Worm (Caenorhabditis elegans): ENCODE measurements around the gene sea-1.
A peak's percentile ranks its signal among the peaks of the same experiment; 100 is the strongest.

The sea-1 gene

DNA sequence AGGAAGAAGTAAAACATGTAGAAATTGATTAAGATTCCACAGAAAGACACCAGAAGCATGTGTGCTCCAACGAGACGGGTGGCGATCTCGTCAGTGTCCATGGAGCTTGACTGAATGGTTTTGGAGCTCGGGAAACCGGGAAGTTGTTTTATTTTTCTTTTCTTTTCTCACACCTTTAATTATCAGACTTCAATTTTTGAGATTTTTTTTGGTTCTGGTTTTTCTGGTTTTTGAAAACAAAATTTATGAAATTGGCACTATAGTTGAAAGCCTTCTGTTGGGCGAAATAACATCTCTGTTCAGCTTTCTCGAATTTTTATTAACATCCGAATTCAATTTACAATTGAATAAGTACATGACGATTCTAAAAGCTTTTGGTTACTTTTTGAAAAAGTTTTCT, 26.2 kb upstream of the sea-1 start, which contains the start of gene srx-104:
Gene srx-104, minus strand, starts transcription at position 101 of the 400 bp plus-strand sequence.
- TF ChIP-seq alr-1 (tag; optimal IDR thresholded peaks at IDR 0.05): no peak
- no peak for TF ChIP-seq nhr-77 (tag; optimal IDR thresholded peaks at IDR 0.05)
- no peak for TF ChIP-seq ztf-1 (GFP tag; conservative IDR thresholded peaks at IDR 0.05)
- TF ChIP-seq mdl-1 (tag; optimal IDR thresholded peaks at IDR 0.05): no peak
- TF ChIP-seq elt-3 (tag; optimal IDR thresholded peaks at IDR 0.05): no peak
- TF ChIP-seq mbf-1 (tag; optimal IDR thresholded peaks at IDR 0.05): no peak
- no peak for TF ChIP-seq gmeb-1 (tag; optimal IDR thresholded peaks at IDR 0.05)

DNA sequence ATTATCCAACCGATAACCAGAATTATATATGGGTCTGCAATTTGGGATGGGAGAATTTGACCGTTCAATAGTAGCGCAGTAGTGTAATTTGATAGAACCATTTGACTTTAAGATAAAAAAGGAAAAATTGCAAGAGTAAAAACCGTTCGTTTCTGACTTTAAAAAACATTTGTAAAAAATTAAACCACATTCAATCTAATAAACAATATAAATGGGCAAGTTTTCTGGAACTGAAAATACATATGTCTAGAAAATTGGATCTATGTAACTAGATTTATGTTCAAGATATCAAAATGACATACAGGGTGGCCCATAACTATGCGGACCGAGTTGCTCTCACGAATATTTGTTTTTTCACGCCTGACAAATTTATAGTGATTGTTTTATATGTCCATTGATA, 21.3 kb upstream of the sea-1 start, which contains the start of gene srx-102:
Gene srx-102, minus strand, starts transcription at position 101 of the 400 bp plus-strand sequence.
- TF ChIP-seq elt-1 (tag; optimal IDR thresholded peaks at IDR 0.05): no peak
- no peak for TF ChIP-seq lsy-2 (tag; optimal IDR thresholded peaks at IDR 0.05)
- no peak for TF ChIP-seq mab-5 (tag; optimal IDR thresholded peaks at IDR 0.05)
- TF ChIP-seq ztf-1 (GFP tag; conservative IDR thresholded peaks at IDR 0.05): no peak
- TF ChIP-seq peb-1 (tag; optimal IDR thresholded peaks at IDR 0.05): no peak
- no peak for TF ChIP-seq unc-55 (GFP tag; optimal IDR thresholded peaks at IDR 0.05)
- TF ChIP-seq lin-13 (GFP tag; optimal IDR thresholded peaks at IDR 0.05): no peak
- no peak for TF ChIP-seq egl-27 (tag; optimal IDR thresholded peaks at IDR 0.05)
- TF ChIP-seq ceh-16 (tag; optimal IDR thresholded peaks at IDR 0.05): no peak
- TF ChIP-seq ztf-11 (tag; optimal IDR thresholded peaks at IDR 0.05): no peak
- no peak for TF ChIP-seq nhr-25 (tag; optimal IDR thresholded peaks at IDR 0.05)
- no peak for TF ChIP-seq unc-62 (GFP tag; optimal IDR thresholded peaks at IDR 0.05)

DNA sequence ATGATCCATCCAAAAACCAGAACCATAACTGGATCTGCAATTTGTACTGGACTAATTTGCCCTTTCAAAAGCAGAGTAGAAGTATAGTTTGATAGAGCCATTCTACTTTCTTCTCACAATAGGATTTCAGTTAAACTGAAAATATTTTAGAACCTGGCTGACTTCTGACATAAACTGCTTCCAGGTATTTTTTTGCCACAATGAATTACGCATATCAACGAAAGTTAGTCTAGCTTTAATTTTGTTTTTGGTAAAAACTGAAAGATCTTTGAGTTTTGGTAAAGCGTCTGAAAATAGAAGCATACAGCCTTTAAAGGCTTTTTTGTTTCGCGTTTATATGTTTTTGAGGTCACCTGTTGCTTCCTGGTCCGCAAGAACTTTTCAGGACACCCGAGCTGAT, 17.3 kb upstream of the sea-1 start, which contains the start of gene srx-101:
Gene srx-101, minus strand, starts transcription at position 101 of the 400 bp plus-strand sequence.
- TF ChIP-seq dmd-4 (tag; optimal IDR thresholded peaks at IDR 0.05): no peak
- no peak for TF ChIP-seq nhr-11 (tag; optimal IDR thresholded peaks at IDR 0.05)
- TF ChIP-seq nhr-12 (tag; optimal IDR thresholded peaks at IDR 0.05): no peak

ce11 chrII:3688333-3688732, 14.9 kb upstream of the sea-1 start, which contains the start of gene ifas-1:
TSS of gene ifas-1 (minus strand) at chrII:3688719.
- TF ChIP-seq nhr-6 (tag; optimal IDR thresholded peaks at IDR 0.05) (no peak), elt-1 (tag; optimal IDR thresholded peaks at IDR 0.05) (no peak), nhr-129 (tag; optimal IDR thresholded peaks at IDR 0.05) (no peak), nhr-237 (tag; optimal IDR thresholded peaks at IDR 0.05) (no peak), mab-5 (tag; optimal IDR thresholded peaks at IDR 0.05) (no peak), ceh-16 (tag; optimal IDR thresholded peaks at IDR 0.05) (no peak), mdl-1 (tag; optimal IDR thresholded peaks at IDR 0.05) (no peak), dmd-4 (tag; optimal IDR thresholded peaks at IDR 0.05) (no peak), elt-3 (tag; optimal IDR thresholded peaks at IDR 0.05) (no peak), ZK546.5 (tag; optimal IDR thresholded peaks at IDR 0.05) (no peak), snpc-4 (tag; optimal IDR thresholded peaks at IDR 0.05) (no peak), ztf-4 (tag; optimal IDR thresholded peaks at IDR 0.05) (no peak), nhr-11 (tag; optimal IDR thresholded peaks at IDR 0.05) (no peak), nhr-12 (tag; optimal IDR thresholded peaks at IDR 0.05) (no peak), unc-39 (tag; optimal IDR thresholded peaks at IDR 0.05) (no peak), fos-1 (tag; optimal IDR thresholded peaks at IDR 0.05) (no peak), nhr-25 (tag; optimal IDR thresholded peaks at IDR 0.05) (no peak)

DNA sequence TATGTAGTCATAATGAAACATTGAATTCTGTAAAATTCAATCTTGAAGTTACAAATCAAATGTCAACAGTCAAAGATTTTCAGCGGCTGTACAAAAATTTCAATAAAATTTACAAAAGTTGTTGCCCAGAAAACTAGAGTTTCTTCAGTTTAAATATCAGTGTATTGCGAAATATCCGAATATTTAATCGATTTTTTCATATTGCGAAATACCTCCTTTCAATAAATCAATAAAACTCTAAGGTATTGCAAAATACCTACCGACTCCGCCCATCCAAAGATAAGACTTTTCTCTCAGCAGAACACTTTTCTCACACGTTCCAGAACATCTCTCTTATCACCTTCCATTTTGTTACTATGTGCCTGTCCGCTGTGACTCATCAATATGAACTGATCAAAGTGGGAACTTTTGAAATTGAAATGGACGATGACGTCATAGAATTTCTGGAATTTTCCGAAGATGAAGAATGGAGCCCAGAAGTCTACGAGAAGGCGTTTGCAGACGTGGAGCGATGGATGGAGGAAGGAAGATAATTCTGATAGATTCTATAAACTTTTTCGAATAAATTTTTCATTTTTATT, 11.2 kb upstream of the sea-1 start:
- TF ChIP-seq unc-55 (GFP tag; optimal IDR thresholded peaks at IDR 0.05): peak; percentile 37
- no peak for TF ChIP-seq ztf-4 (tag; optimal IDR thresholded peaks at IDR 0.05)
- no peak for TF ChIP-seq nhr-12 (tag; optimal IDR thresholded peaks at IDR 0.05)
- no peak for TF ChIP-seq sma-3 (GFP tag; optimal IDR thresholded peaks at IDR 0.05)
- peak; percentile 44 for TF ChIP-seq fos-1 (tag; optimal IDR thresholded peaks at IDR 0.05)
- no peak for TF ChIP-seq peb-1 (tag; optimal IDR thresholded peaks at IDR 0.05)
- TF ChIP-seq ztf-1 (GFP tag; conservative IDR thresholded peaks at IDR 0.05): no peak

ce11 chrII:3682770-3683234, 9.4 kb upstream of the sea-1 start, which contains the start of gene F19B10.1:
TSS of gene F19B10.1 (plus strand) at chrII:3683184.
- peak in 1 of 2 experiments; percentile 55 for TF ChIP-seq mdl-1 (tag; optimal IDR thresholded peaks at IDR 0.05)
- TF ChIP-seq nhr-237 (tag; optimal IDR thresholded peaks at IDR 0.05): no peak
- no peak for TF ChIP-seq nhr-12 (tag; optimal IDR thresholded peaks at IDR 0.05)
- no peak for TF ChIP-seq aly-2 (tag; optimal IDR thresholded peaks at IDR 0.05)
- no peak for TF ChIP-seq peb-1 (tag; optimal IDR thresholded peaks at IDR 0.05)
- TF ChIP-seq sem-4 (tag; optimal IDR thresholded peaks at IDR 0.05): peak; percentile 57
- peak; percentile 89 for TF ChIP-seq C34F6.9 (tag; optimal IDR thresholded peaks at IDR 0.05)
- TF ChIP-seq nhr-77 (tag; optimal IDR thresholded peaks at IDR 0.05): no peak
- TF ChIP-seq ztf-1 (GFP tag; conservative IDR thresholded peaks at IDR 0.05): no peak
- TF ChIP-seq nhr-10 (tag; optimal IDR thresholded peaks at IDR 0.05): no peak
- peak; percentile 62 for TF ChIP-seq nhr-129 (tag; optimal IDR thresholded peaks at IDR 0.05)
- no peak for TF ChIP-seq R02D3.7 (tag; optimal IDR thresholded peaks at IDR 0.05)
- no peak for TF ChIP-seq zag-1 (tag; optimal IDR thresholded peaks at IDR 0.05)
- TF ChIP-seq ztf-11 (tag; optimal IDR thresholded peaks at IDR 0.05): no peak
- no peak for TF ChIP-seq lin-11 (tag; optimal IDR thresholded peaks at IDR 0.05)
- TF ChIP-seq elt-3 (tag; optimal IDR thresholded peaks at IDR 0.05): no peak
- TF ChIP-seq egl-27 (tag; optimal IDR thresholded peaks at IDR 0.05): no peak
- no peak for TF ChIP-seq nhr-11 (tag; optimal IDR thresholded peaks at IDR 0.05)
- TF ChIP-seq mbf-1 (tag; optimal IDR thresholded peaks at IDR 0.05): no peak
- no peak for TF ChIP-seq elt-1 (tag; optimal IDR thresholded peaks at IDR 0.05)
- TF ChIP-seq ceh-82 (tag; optimal IDR thresholded peaks at IDR 0.05): no peak
- peak; percentile 72 for TF ChIP-seq crh-2 (tag; optimal IDR thresholded peaks at IDR 0.05)
- peak; percentile 61 for TF ChIP-seq nhr-21 (tag; optimal IDR thresholded peaks at IDR 0.05)
- TF ChIP-seq nhr-23 (tag; optimal IDR thresholded peaks at IDR 0.05): no peak
